Fruit fly (Drosophila melanogaster) whole organism, embryonic: ENCODE results near the gene Uba4.

Experiments used
- Antp ChIP-seq: fragments of 200-800 bp; sonication (Bioruptor generic); optimal IDR thresholded peaks from 3 replicates; lab custom pipeline; 2016; ENCODE audit warnings: missing biosample characterization, missing genetic modification characterization
- Atf-2 ChIP-seq: fragments of 200-800 bp; sonication (Bioruptor generic); optimal IDR thresholded peaks from 2 replicates; lab custom pipeline; 2016; ENCODE audit warnings: missing biosample characterization, missing genetic modification characterization
- CG10274 ChIP-seq: fragments of 200-800 bp; sonication (Bioruptor generic); optimal IDR thresholded peaks from 3 replicates; lab custom pipeline; 2017; ENCODE audit warnings: missing biosample characterization, mild to moderate bottlenecking, missing genetic modification characterization
- CG10321 ChIP-seq: fragments of 200-800 bp; sonication (Bioruptor generic); IDR thresholded peaks from 2 replicates; pipeline ENCODE4 v1.3.6; 2022; ENCODE audit warnings: missing biosample characterization, missing genetic modification characterization
- CG11723 ChIP-seq: fragments of 200-800 bp; sonication (Bioruptor generic); optimal IDR thresholded peaks from 2 replicates; lab custom pipeline; 2017; ENCODE audit warnings: missing biosample characterization, mild to moderate bottlenecking, missing genetic modification characterization
- CG12391 ChIP-seq: fragments of 200-800 bp; sonication (Bioruptor generic); optimal IDR thresholded peaks from 3 replicates; lab custom pipeline; 2018; ENCODE audit warnings: missing biosample characterization, mild to moderate bottlenecking, missing genetic modification characterization, moderate library complexity
- CG13775 ChIP-seq: fragments of 200-800 bp; sonication (Bioruptor generic); optimal IDR thresholded peaks from 3 replicates; lab custom pipeline; 2017; ENCODE audit warnings: missing biosample characterization, mild to moderate bottlenecking, missing genetic modification characterization
- CG14710 ChIP-seq: fragments of 200-800 bp; sonication (Bioruptor generic); optimal IDR thresholded peaks from 3 replicates; lab custom pipeline; 2019; ENCODE audit warnings: missing biosample characterization, mild to moderate bottlenecking, missing genetic modification characterization, moderate library complexity
- CG1602 ChIP-seq: fragments of 200-800 bp; sonication (Bioruptor generic); optimal IDR thresholded peaks from 3 replicates; lab custom pipeline; 2016; ENCODE audit warnings: missing biosample characterization, missing genetic modification characterization
- CG17359 ChIP-seq: fragments of 200-800 bp; sonication (Bioruptor generic); optimal IDR thresholded peaks from 3 replicates; lab custom pipeline; 2018; ENCODE audit warnings: missing biosample characterization, mild to moderate bottlenecking, missing genetic modification characterization, moderate library complexity
- CG17361 ChIP-seq: fragments of 200-800 bp; sonication (Bioruptor generic); IDR thresholded peaks from 3 replicates; pipeline ENCODE4 v1.3.6; 2022; ENCODE audit warnings: missing biosample characterization, missing genetic modification characterization
- CG17829 ChIP-seq: fragments of 200-800 bp; optimal IDR thresholded peaks from 2 replicates; lab custom pipeline; 2019; ENCODE audit warnings: missing biosample characterization, mild to moderate bottlenecking, missing genetic modification characterization, moderate library complexity
- CG32532 ChIP-seq: fragments of 200-800 bp; sonication (Bioruptor generic); IDR thresholded peaks from 2 replicates; pipeline ENCODE4 v1.3.6; 2022; ENCODE audit warnings: missing biosample characterization, missing genetic modification characterization
- CG4282 ChIP-seq: fragments of 200-800 bp; sonication (Bioruptor generic); optimal IDR thresholded peaks from 2 replicates; lab custom pipeline; 2016; ENCODE audit warnings: missing biosample characterization, missing genetic modification characterization
- CG6254 ChIP-seq: fragments of 200-800 bp; sonication (Bioruptor generic); optimal IDR thresholded peaks from 3 replicates; lab custom pipeline; 2017; ENCODE audit warnings: mild to moderate bottlenecking, missing biosample characterization, missing genetic modification reagents, missing genetic modification characterization
- CG7372 ChIP-seq: fragments of 200-800 bp; sonication (Bioruptor generic); IDR thresholded peaks from 2 replicates; pipeline ENCODE4 v1.3.6; 2022; ENCODE audit warnings: missing biosample characterization, missing genetic modification characterization
- CoRest ChIP-seq: fragments of 200-800 bp; sonication (Bioruptor generic); optimal IDR thresholded peaks from 3 replicates; lab custom pipeline; 2018; ENCODE audit warnings: missing biosample characterization, mild to moderate bottlenecking, missing genetic modification characterization, moderate library complexity
- Doc3 ChIP-seq: fragments of 200-800 bp; sonication (Bioruptor generic); IDR thresholded peaks from 3 replicates; pipeline ENCODE4 v1.3.6; 2022; ENCODE audit warnings: missing biosample characterization, missing genetic modification characterization; ENCODE audit not compliant: partially characterized antibody
- Dp ChIP-seq: fragments of 200-800 bp; sonication (Bioruptor generic); optimal IDR thresholded peaks from 2 replicates; lab custom pipeline; 2018; ENCODE audit warnings: missing biosample characterization, mild to moderate bottlenecking, missing genetic modification characterization, moderate library complexity
- Dref ChIP-seq: fragments of 200-800 bp; sonication (Bioruptor generic); IDR thresholded peaks from 2 replicates; pipeline ENCODE4 v1.3.6; 2022; ENCODE audit warnings: missing biosample characterization, missing genetic modification characterization
- Elba2 ChIP-seq: fragments of 200-800 bp; sonication (Bioruptor generic); optimal IDR thresholded peaks from 3 replicates; lab custom pipeline; 2016; ENCODE audit warnings: missing biosample characterization, missing genetic modification characterization
- Fer3 ChIP-seq: fragments of 200-800 bp; sonication (Bioruptor generic); optimal IDR thresholded peaks from 2 replicates; lab custom pipeline; 2018; ENCODE audit warnings: missing biosample characterization, mild to moderate bottlenecking, missing genetic modification characterization, moderate library complexity
- H2.0 ChIP-seq: fragments of 200-800 bp; sonication (Bioruptor generic); IDR thresholded peaks from 2 replicates; pipeline ENCODE4 v1.3.6; 2022; ENCODE audit warnings: missing biosample characterization, missing genetic modification characterization
- HLHmδ ChIP-seq: fragments of 200-800 bp; sonication (Bioruptor generic); optimal IDR thresholded peaks from 2 replicates; lab custom pipeline; 2018; ENCODE audit warnings: missing biosample characterization, mild to moderate bottlenecking, missing genetic modification characterization, moderate library complexity
- HmgZ ChIP-seq: fragments of 200-800 bp; sonication (Bioruptor generic); optimal IDR thresholded peaks from 2 replicates; lab custom pipeline; 2018; ENCODE audit warnings: missing biosample characterization, mild to moderate bottlenecking, missing genetic modification characterization
- Hr51 ChIP-seq, 2 experiments: fragments of 200-800 bp; sonication (Bioruptor generic); optimal IDR thresholded peaks; 2 replicates in 1 of 2; 3 replicates in 1 of 2; lab custom pipeline; 2016 to 2018; ENCODE audit warnings: missing biosample characterization in 2 of 2, missing genetic modification characterization in 2 of 2, mild to moderate bottlenecking in 1 of 2, moderate library complexity in 1 of 2
- Hr78 ChIP-seq, 2 experiments: fragments of 200-800 bp in 1 of 2; fragments of >200 bp in 1 of 2; sonication (Bioruptor generic) in 1 of 2; optimal IDR thresholded peaks; 2 replicates each; lab custom pipeline; 2017 to 2019; ENCODE audit warnings: missing biosample characterization in 2 of 2, missing genetic modification characterization in 2 of 2, mild to moderate bottlenecking in 1 of 2, moderate library complexity in 1 of 2
- Mes4 ChIP-seq: fragments of 200-800 bp; sonication (Bioruptor generic); optimal IDR thresholded peaks from 2 replicates; lab custom pipeline; 2016; ENCODE audit warnings: missing biosample characterization, missing genetic modification characterization
- NC2β ChIP-seq: fragments of 200-800 bp; sonication (Bioruptor generic); optimal IDR thresholded peaks from 2 replicates; lab custom pipeline; 2016; ENCODE audit warnings: missing biosample characterization, missing genetic modification characterization
- Rfx ChIP-seq: fragments of 200-800 bp; sonication (Bioruptor generic); IDR thresholded peaks from 2 replicates; pipeline ENCODE4 v1.3.6; 2022; ENCODE audit warnings: missing biosample characterization, missing genetic modification characterization
- Sry-δ ChIP-seq: fragments of 200-800 bp; sonication (Bioruptor generic); optimal IDR thresholded peaks from 2 replicates; lab custom pipeline; 2016; ENCODE audit warnings: missing biosample characterization, missing genetic modification characterization
- TFAM ChIP-seq: fragments of 200-800 bp; sonication (Bioruptor generic); optimal IDR thresholded peaks from 2 replicates; lab custom pipeline; 2017; ENCODE audit warnings: missing biosample characterization, missing genetic modification characterization, inconsistent platforms
- ab ChIP-seq: fragments of 200-800 bp; sonication (Bioruptor generic); optimal IDR thresholded peaks from 2 replicates; lab custom pipeline; 2016; ENCODE audit warnings: missing biosample characterization, missing genetic modification characterization
- ato ChIP-seq: fragments of 200-800 bp; sonication (Bioruptor generic); IDR thresholded peaks from 2 replicates; pipeline ENCODE4 v1.3.6; 2022; ENCODE audit warnings: missing biosample characterization, missing genetic modification characterization; ENCODE audit not compliant: partially characterized antibody
- bab2 ChIP-seq: fragments of 200-800 bp; sonication (Bioruptor generic); optimal IDR thresholded peaks from 2 replicates; lab custom pipeline; 2016; ENCODE audit warnings: missing biosample characterization, missing genetic modification characterization
- crp ChIP-seq, 2 experiments: fragments of 200-800 bp; sonication (Bioruptor generic); optimal IDR thresholded peaks; 2 replicates in 1 of 2; 3 replicates in 1 of 2; lab custom pipeline; 2017; ENCODE audit warnings: missing biosample characterization in 2 of 2, missing genetic modification characterization in 2 of 2, mild to moderate bottlenecking in 1 of 2, moderate library complexity in 1 of 2
- cwo ChIP-seq: fragments of 200-800 bp; sonication (Bioruptor generic); optimal IDR thresholded peaks from 3 replicates; lab custom pipeline; 2017; ENCODE audit warnings: missing biosample characterization, missing genetic modification characterization, mild to moderate bottlenecking, moderate library complexity, missing genetic modification reagents
- da ChIP-seq: fragments of 200-800 bp; sonication (Bioruptor generic); optimal IDR thresholded peaks from 2 replicates; lab custom pipeline; 2016; ENCODE audit warnings: missing biosample characterization, missing genetic modification characterization
- en ChIP-seq: fragments of 200-800 bp; sonication (Bioruptor generic); optimal IDR thresholded peaks from 2 replicates; lab custom pipeline; 2016; ENCODE audit warnings: missing biosample characterization, missing genetic modification characterization
- gce ChIP-seq: fragments of 200-800 bp; sonication (Bioruptor generic); IDR thresholded peaks from 3 replicates; pipeline ENCODE4 v1.3.6; 2022; ENCODE audit warnings: missing biosample characterization, missing genetic modification characterization
- gfzf ChIP-seq: fragments of 200-800 bp; sonication (Bioruptor generic); optimal IDR thresholded peaks from 2 replicates; lab custom pipeline; 2016; ENCODE audit warnings: missing biosample characterization, mild to moderate bottlenecking, missing genetic modification characterization, moderate library complexity
- gt ChIP-seq: fragments of 200-800 bp; sonication (Bioruptor generic); IDR thresholded peaks from 2 replicates; pipeline ENCODE4 v1.3.6; 2022; ENCODE audit warnings: missing biosample characterization, missing genetic modification characterization
- hbn ChIP-seq: fragments of 200-800 bp; sonication (Bioruptor generic); IDR thresholded peaks from 2 replicates; pipeline ENCODE4 v1.3.6; 2022; ENCODE audit warnings: missing biosample characterization, missing genetic modification characterization; ENCODE audit not compliant: partially characterized antibody
- lola ChIP-seq, 3 experiments: fragments of >200 bp in 2 of 3; fragments of 200-800 bp in 1 of 3; sonication (Bioruptor generic) in 1 of 3; optimal IDR thresholded peaks; 2 replicates each; lab custom pipeline; 2017 to 2019; ENCODE audit warnings: missing biosample characterization in 3 of 3, missing genetic modification characterization in 3 of 3, mild to moderate bottlenecking in 1 of 3, moderate library complexity in 1 of 3
- nmo ChIP-seq: fragments of 200-800 bp; sonication (Bioruptor generic); optimal IDR thresholded peaks from 2 replicates; lab custom pipeline; 2018; ENCODE audit warnings: missing biosample characterization, mild to moderate bottlenecking, missing genetic modification characterization, moderate library complexity
- org-1 ChIP-seq: fragments of 200-800 bp; sonication (Bioruptor generic); optimal IDR thresholded peaks from 2 replicates; lab custom pipeline; 2017; ENCODE audit warnings: missing biosample characterization, missing genetic modification characterization
- pnt ChIP-seq: fragments of 200-800 bp; sonication (Bioruptor generic); optimal IDR thresholded peaks from 3 replicates; lab custom pipeline; 2016; ENCODE audit warnings: missing biosample characterization, missing genetic modification characterization
- sens-2 ChIP-seq: fragments of 200-800 bp; sonication (Bioruptor generic); IDR thresholded peaks from 2 replicates; pipeline ENCODE4 v1.3.6; 2022; ENCODE audit warnings: missing biosample characterization, missing genetic modification characterization
- stwl ChIP-seq: fragments of 200-800 bp; sonication (Bioruptor generic); optimal IDR thresholded peaks from 3 replicates; lab custom pipeline; 2018; ENCODE audit warnings: missing biosample characterization, mild to moderate bottlenecking, missing genetic modification characterization, moderate library complexity
- wdn ChIP-seq: fragments of 200-800 bp; sonication (Bioruptor generic); IDR thresholded peaks from 2 replicates; pipeline ENCODE4 v1.3.6; 2022; ENCODE audit warnings: missing biosample characterization, missing genetic modification characterization

Uba4 gene

DNA sequence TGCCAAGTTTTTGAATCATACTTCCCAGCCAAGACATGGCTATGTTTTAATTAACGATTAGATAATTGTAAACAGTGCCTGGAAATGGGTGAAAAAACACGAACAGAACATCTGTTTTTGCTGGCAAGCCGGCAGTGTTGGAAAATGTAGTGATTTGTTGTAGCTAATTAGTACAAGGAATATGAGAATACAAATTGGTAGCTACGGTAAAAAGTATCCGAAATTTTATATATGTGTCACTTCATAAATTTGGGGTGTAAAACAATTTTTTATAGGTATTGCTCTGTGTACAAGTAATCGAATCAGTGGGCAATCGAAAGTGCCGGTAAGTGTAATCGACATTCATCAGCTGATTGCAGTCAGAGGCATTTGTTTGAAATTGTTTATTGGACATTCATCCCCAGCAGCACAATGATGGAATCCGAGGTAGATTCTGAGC is at the start of gene Uba4, which contains the start of gene mRpL51 (continued):
- TF ChIP-seq CG17359, result no peak
- TF ChIP-seq nmo, result peak; percentile 30
- no peak for TF ChIP-seq CG7372 (GFP tag; lab: Robert Waterston, UW)
- no peak for TF ChIP-seq Hr78 (GFP tag; optimal IDR thresholded peaks at IDR 0.05; lab: Kevin White, UChicago)
- peak; percentile 16 for TF ChIP-seq CG13775
- peak; percentile 51; the same call in 1 of the 3 replicates for TF ChIP-seq Doc3 (GFP tag; lab: Robert Waterston, UW)
- peak; percentile 1 for TF ChIP-seq Fer3
- no peak for TF ChIP-seq CG6254 (GFP tag; lab: Kevin White, UChicago)
- TF ChIP-seq ato (GFP tag; lab: Robert Waterston, UW), result no peak
- no peak for TF ChIP-seq CG1602
- TF ChIP-seq org-1 (GFP tag; lab: Kevin White, UChicago), result no peak
- TF ChIP-seq HLHmδ, result no peak
- peak; percentile 38 for TF ChIP-seq CG17829
- TF ChIP-seq Dref (GFP tag; lab: Robert Waterston, UW), result peak; percentile 62
- peak; percentile 40; the same call in 1 of the 2 replicates for TF ChIP-seq hbn
- TF ChIP-seq HmgZ (tag; lab: Kevin White, UChicago), result peak; percentile 69
- peak; percentile 26 for TF ChIP-seq gfzf (GFP tag; lab: Kevin White, UChicago)
- TF ChIP-seq stwl, result peak; percentile 86
- no peak for TF ChIP-seq wdn (GFP tag; lab: Robert Waterston, UW)
- no peak for TF ChIP-seq gt (GFP tag; lab: Robert Waterston, UW)
- peak; percentile 90 to 97 for TF ChIP-seq crp (GFP tag; optimal IDR thresholded peaks at IDR 0.05; lab: Kevin White, UChicago)
- no peak for TF ChIP-seq Atf-2 (GFP tag; lab: Kevin White, UChicago)
- no peak for TF ChIP-seq CG10274 (GFP tag; lab: Kevin White, UChicago)
- no peak for TF ChIP-seq CoRest (tag; lab: Kevin White, UChicago)
- peak; percentile 58 for TF ChIP-seq Dp (GFP tag; lab: Kevin White, UChicago)
- TF ChIP-seq CG11723 (GFP tag; lab: Kevin White, UChicago), result no peak
- TF ChIP-seq Rfx (GFP tag; lab: Robert Waterston, UW), result no peak
- TF ChIP-seq CG12391, result peak; percentile 53
- TF ChIP-seq cwo (GFP tag; lab: Kevin White, UChicago), result no peak
- no peak for TF ChIP-seq lola (GFP tag; optimal IDR thresholded peaks at IDR 0.05; lab: Kevin White, UChicago)
- no peak for TF ChIP-seq Antp (GFP tag; lab: Kevin White, UChicago)
- peak; percentile 28 for TF ChIP-seq CG4282 (GFP tag; lab: Kevin White, UChicago)
- TF ChIP-seq Mes4 (GFP tag; lab: Kevin White, UChicago), result peak; percentile 35
- peak; percentile 39 for TF ChIP-seq NC2β
- peak in 1 of 2 experiments; percentile 10 for TF ChIP-seq Hr51 (GFP tag; optimal IDR thresholded peaks at IDR 0.05; lab: Kevin White, UChicago)
- TF ChIP-seq gce (GFP tag; lab: Robert Waterston, UW), result no peak
- TF ChIP-seq Elba2 (GFP tag; lab: Kevin White, UChicago), result peak; percentile 61
- TF ChIP-seq CG17361, result no peak
- TF ChIP-seq sens-2 (GFP tag; lab: Robert Waterston, UW), result no peak
- TF ChIP-seq CG14710, result peak; percentile 72
- TF ChIP-seq da (GFP tag; lab: Kevin White, UChicago), result peak; percentile 23
- no peak for TF ChIP-seq ab (GFP tag; lab: Kevin White, UChicago)
- TF ChIP-seq H2.0 (GFP tag; lab: Robert Waterston, UW), result no peak
- peak; percentile 51 for TF ChIP-seq bab2 (GFP tag; lab: Kevin White, UChicago)
- TF ChIP-seq CG32532 (GFP tag; lab: Robert Waterston, UW), result no peak
- TF ChIP-seq TFAM (GFP tag; lab: Kevin White, UChicago), result no peak
- peak; percentile 74 for TF ChIP-seq Sry-δ (GFP tag; lab: Kevin White, UChicago)
- TF ChIP-seq en (GFP tag; lab: Kevin White, UChicago), result no peak
- TF ChIP-seq CG10321, result no peak
- peak; percentile 9 for TF ChIP-seq pnt (GFP tag; lab: Kevin White, UChicago)
